Fruit fly (Drosophila melanogaster): ENCODE measurements around the gene Fer1HCH.

The Fer1HCH gene

dm6 chr3R:30387515-30388178 lies at the start of gene Fer1HCH, which contains the start of gene Fer2LCH:
Gene Fer1HCH (minus strand): TSS chr3R:30388178.
Gene Fer2LCH (plus strand): TSS chr3R:30387804.
- no peak for TF ChIP-seq CG8319 (GFP tag; optimal IDR thresholded peaks at IDR 0.05)
- no peak for TF ChIP-seq cyc (GFP tag; optimal IDR thresholded peaks at IDR 0.05)
- no peak for TF ChIP-seq vri (GFP tag; optimal IDR thresholded peaks at IDR 0.05)
- TF ChIP-seq ss (GFP tag; optimal IDR thresholded peaks at IDR 0.05) = no peak
- no peak for TF ChIP-seq Hr39 (GFP tag; optimal IDR thresholded peaks at IDR 0.05)
- TF ChIP-seq CG8119 (GFP tag; IDR thresholded peaks at IDR 0.05) = no peak
- no peak for TF ChIP-seq CG11762 (GFP tag; optimal IDR thresholded peaks at IDR 0.05; ENCODE audit: insufficient read depth)
- TF ChIP-seq Sox15 (GFP tag; optimal IDR thresholded peaks at IDR 0.05) = no peak
- no peak for TF ChIP-seq CG6854 (GFP tag; optimal IDR thresholded peaks at IDR 0.05)
- no peak for TF ChIP-seq salr (GFP tag; optimal IDR thresholded peaks at IDR 0.05)
- TF ChIP-seq CG10631 (GFP tag; optimal IDR thresholded peaks at IDR 0.05) = no peak
- no peak for TF ChIP-seq Eip78C (GFP tag)
- no peak for TF ChIP-seq CG3032 (tag; optimal IDR thresholded peaks at IDR 0.05)

DNA sequence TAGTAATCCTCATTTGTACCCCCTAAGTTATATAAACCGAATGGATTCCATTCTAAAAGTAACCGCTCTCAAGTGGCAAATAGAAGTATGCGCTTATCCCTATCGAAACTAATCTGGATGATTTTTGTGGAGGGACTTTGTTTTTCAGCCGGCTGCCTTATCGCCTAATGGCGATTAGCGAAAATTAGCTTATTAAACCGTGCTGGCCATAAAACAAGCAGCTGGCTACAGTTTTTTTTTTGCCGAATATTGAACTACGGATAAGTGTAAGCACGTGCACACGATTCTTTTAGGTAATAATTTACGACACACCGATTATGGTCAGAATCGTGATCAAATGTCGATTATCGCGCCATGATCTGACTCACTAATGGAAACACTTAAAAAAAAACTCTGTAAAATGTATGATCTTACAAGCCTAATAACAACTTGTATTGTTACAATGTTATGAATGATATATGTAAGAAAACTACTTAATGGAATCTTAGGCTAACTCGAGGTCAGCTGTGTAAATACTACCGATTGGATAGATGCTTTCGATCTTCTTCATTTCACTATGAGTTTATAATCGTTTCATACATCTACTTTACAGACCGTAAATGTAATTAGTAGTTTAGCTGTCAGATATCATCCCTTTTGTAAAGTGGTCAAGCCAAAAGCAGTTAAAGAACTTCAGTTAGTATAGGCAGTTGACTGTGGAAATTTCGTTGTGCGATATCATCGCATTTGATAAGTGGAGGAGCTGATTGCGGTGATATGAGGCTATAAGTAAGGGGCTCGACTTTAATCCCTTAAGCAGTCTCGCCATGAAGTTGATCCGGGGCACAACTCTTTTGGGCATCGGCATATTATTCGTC lies 43.5 kb upstream of the Fer1HCH start, which contains the start of gene CG15534:
Gene CG15534 (plus strand): TSS at position 807 of the 857 bp plus-strand sequence.
- TF ChIP-seq svp (GFP tag) (no peak), vri (GFP tag; optimal IDR thresholded peaks at IDR 0.05) (peak; percentile 24)

- TF ChIP-seq CG8319 (GFP tag; optimal IDR thresholded peaks at IDR 0.05) = no peak
- no peak for TF ChIP-seq Smox (GFP tag; optimal IDR thresholded peaks at IDR 0.05)
- no peak for TF ChIP-seq CG6808 (GFP tag; optimal IDR thresholded peaks at IDR 0.05)
- TF ChIP-seq CG1621 (tag; optimal IDR thresholded peaks at IDR 0.05) = no peak
- TF ChIP-seq Met (GFP tag; optimal IDR thresholded peaks at IDR 0.05) = no peak
- TF ChIP-seq CG16779 (tag; optimal IDR thresholded peaks at IDR 0.05) = no peak
- TF ChIP-seq esn (GFP tag; optimal IDR thresholded peaks at IDR 0.05) = no peak
- TF ChIP-seq CG8632 (GFP tag; optimal IDR thresholded peaks at IDR 0.05) = no peak
- no peak for TF ChIP-seq ss (GFP tag; optimal IDR thresholded peaks at IDR 0.05)
- TF ChIP-seq CG10631 (GFP tag; optimal IDR thresholded peaks at IDR 0.05) = no peak
- TF ChIP-seq CG4318 (GFP tag; optimal IDR thresholded peaks at IDR 0.05) = no peak
- TF ChIP-seq eg (GFP tag; IDR thresholded peaks at IDR 0.05) = no peak
- no peak for TF ChIP-seq CG11762 (GFP tag; optimal IDR thresholded peaks at IDR 0.05; ENCODE audit: insufficient read depth)
- no peak for TF ChIP-seq fd85E (GFP tag; optimal IDR thresholded peaks at IDR 0.05)
- no peak for TF ChIP-seq CG10669 (GFP tag; optimal IDR thresholded peaks at IDR 0.05)
- TF ChIP-seq CG32006 (GFP tag; optimal IDR thresholded peaks at IDR 0.05) = no peak
- no peak for TF ChIP-seq dac (GFP tag; optimal IDR thresholded peaks at IDR 0.05)
- no peak for TF ChIP-seq CG7368 (GFP tag; optimal IDR thresholded peaks at IDR 0.05)
- TF ChIP-seq Eip78C (GFP tag) = no peak
These were observed 40.5 kb upstream of the Fer1HCH start, which contains the start of gene CG15533 for dm6 chr3R:30428459-30428858. Gene CG15533 (plus strand): TSS chr3R:30428820.

- peak; percentile 65 for TF ChIP-seq CG6808 (GFP tag; optimal IDR thresholded peaks at IDR 0.05)
- peak; percentile 74 for TF ChIP-seq Sox14 (GFP tag; optimal IDR thresholded peaks at IDR 0.05)
- no peak for TF ChIP-seq dsx (GFP tag; optimal IDR thresholded peaks at IDR 0.05; ENCODE audit: poor library complexity, severe bottlenecking)
- no peak for TF ChIP-seq CG31627 (GFP tag; optimal IDR thresholded peaks at IDR 0.05)
- TF ChIP-seq CG9139 (GFP tag; optimal IDR thresholded peaks at IDR 0.05) = peak; percentile 39
- TF ChIP-seq acj6 (GFP tag; optimal IDR thresholded peaks at IDR 0.05) = no peak
- no peak for TF ChIP-seq Hr38 (GFP tag; optimal IDR thresholded peaks at IDR 0.05)
- no peak for TF ChIP-seq fd59A (GFP tag; optimal IDR thresholded peaks at IDR 0.05)
- TF ChIP-seq Sox15 (GFP tag; optimal IDR thresholded peaks at IDR 0.05) = no peak
- TF ChIP-seq OdsH (GFP tag; optimal IDR thresholded peaks at IDR 0.05) = no peak
- TF ChIP-seq CG10669 (GFP tag; optimal IDR thresholded peaks at IDR 0.05) = no peak
- TF ChIP-seq net (GFP tag; optimal IDR thresholded peaks at IDR 0.05) = no peak
- no peak for TF ChIP-seq cyc (GFP tag; optimal IDR thresholded peaks at IDR 0.05)
- TF ChIP-seq CG32006 (GFP tag; optimal IDR thresholded peaks at IDR 0.05) = no peak
- no peak for TF ChIP-seq Gug (GFP tag; IDR thresholded peaks at IDR 0.05)
- no peak for TF ChIP-seq fkh (GFP tag; optimal IDR thresholded peaks at IDR 0.05)
- no peak for TF ChIP-seq pdm3 (GFP tag; optimal IDR thresholded peaks at IDR 0.05)
- TF ChIP-seq Eip93F (GFP tag; optimal IDR thresholded peaks at IDR 0.05) = no peak
- TF ChIP-seq Hr39 (GFP tag; optimal IDR thresholded peaks at IDR 0.05) = no peak
- TF ChIP-seq CG16779 (tag; optimal IDR thresholded peaks at IDR 0.05) = no peak
- no peak for TF ChIP-seq salr (GFP tag; optimal IDR thresholded peaks at IDR 0.05)
- no peak for TF ChIP-seq achi (GFP tag; optimal IDR thresholded peaks at IDR 0.05)
These were observed 39.9 kb upstream of the Fer1HCH start, which contains the start of gene CG2218 for dm6 chr3R:30427805-30428359. Gene CG2218 (minus strand): TSS chr3R:30428276.

Data from whole organism, prepupa.